Worm (Caenorhabditis elegans): ENCODE data around the gene set-6.

ce11 chrX:11992778-11993177 is 18.3 kb upstream of the set-6 start:
- TF ChIP-seq fkh-10 (GFP tag; optimal IDR thresholded peaks at IDR 0.05) (no peak), ceh-18 (tag; optimal IDR thresholded peaks at IDR 0.05) (no peak), K09A11.1 (tag; optimal IDR thresholded peaks at IDR 0.05; ENCODE audit: insufficient read depth) (no peak), hlh-30 (tag; optimal IDR thresholded peaks at IDR 0.05; ENCODE audit: insufficient read depth) (no peak), C38D4.7 (GFP tag; optimal IDR thresholded peaks at IDR 0.05) (no peak), ceh-24 (tag; optimal IDR thresholded peaks at IDR 0.05) (no peak)
